Fruit fly (Drosophila melanogaster) whole organism, prepupa: ENCODE data around the gene Tsp2A.

Source experiments
- CG10631 ChIP-seq: fragments of 200-800 bp; sonication (Bioruptor generic); optimal IDR thresholded peaks from 2 replicates; lab custom pipeline; 2016; ENCODE audit warnings: missing biosample characterization, missing genetic modification characterization
- CG6854 ChIP-seq: fragments of 200-800 bp; sonication (Bioruptor generic); optimal IDR thresholded peaks from 2 replicates; lab custom pipeline; 2017; ENCODE audit warnings: missing biosample characterization, mild to moderate bottlenecking, missing genetic modification characterization
- Eip78C ChIP-seq: fragments of 200-800 bp; sonication (Bioruptor generic); peaks from one replicate; lab custom pipeline; 2016; ENCODE audit warnings: missing biosample characterization, missing genetic modification characterization
- Lpt ChIP-seq: fragments of 200-800 bp; sonication (Bioruptor generic); optimal IDR thresholded peaks from 3 replicates; lab custom pipeline; 2016; ENCODE audit warnings: missing biosample characterization, missing genetic modification characterization
- Met ChIP-seq: fragments of 200-800 bp; sonication (Bioruptor generic); optimal IDR thresholded peaks from 3 replicates; lab custom pipeline; 2016; ENCODE audit warnings: missing biosample characterization, missing genetic modification characterization
- OdsH ChIP-seq: fragments of 200-800 bp; sonication (Bioruptor generic); optimal IDR thresholded peaks from 3 replicates; lab custom pipeline; 2016; ENCODE audit warnings: missing biosample characterization, missing genetic modification characterization
- Sox14 ChIP-seq: fragments of 200-800 bp; sonication (Bioruptor generic); optimal IDR thresholded peaks from 3 replicates; lab custom pipeline; 2016; ENCODE audit warnings: missing biosample characterization, missing genetic modification characterization
- topi ChIP-seq: fragments of 200-800 bp; sonication (Bioruptor generic); optimal IDR thresholded peaks from 3 replicates; lab custom pipeline; 2016; ENCODE audit warnings: missing biosample characterization, missing genetic modification characterization

dm6 chrX:1382489-1382888 is 36.1 kb downstream of the Tsp2A start:
- TF ChIP-seq Eip78C (GFP tag; lab: Kevin White, UChicago) = no peak
- no peak for TF ChIP-seq Sox14
- TF ChIP-seq OdsH = no peak
- TF ChIP-seq Lpt (GFP tag; lab: Kevin White, UChicago) = no peak
- no peak for TF ChIP-seq CG10631
- no peak for TF ChIP-seq CG6854 (GFP tag; lab: Kevin White, UChicago)
- TF ChIP-seq topi = no peak
- TF ChIP-seq Met (GFP tag; lab: Kevin White, UChicago) = no peak
